Fruit fly (Drosophila melanogaster) whole organism, prepupa: ENCODE results near the gene Cpr92A.

ENCODE experiments used
- Blimp-1 ChIP-seq: fragments of 200-800 bp; sonication (Bioruptor generic); optimal IDR thresholded peaks from 3 replicates; lab custom pipeline; 2017; ENCODE audit warnings: missing biosample characterization, missing genetic modification characterization, mild to moderate bottlenecking, moderate library complexity, missing genetic modification reagents
- CG10631 ChIP-seq: fragments of 200-800 bp; sonication (Bioruptor generic); optimal IDR thresholded peaks from 2 replicates; lab custom pipeline; 2016; ENCODE audit warnings: missing biosample characterization, missing genetic modification characterization
- CG10669 ChIP-seq: fragments of 200-800 bp; sonication (Bioruptor generic); optimal IDR thresholded peaks from 3 replicates; lab custom pipeline; 2018; ENCODE audit warnings: missing biosample characterization, mild to moderate bottlenecking, missing genetic modification characterization, moderate library complexity
- CG11294 ChIP-seq: fragments of 200-800 bp; sonication (Bioruptor generic); IDR thresholded peaks from 2 replicates; pipeline ENCODE4 v1.3.6; 2022; ENCODE audit warnings: missing biosample characterization, missing genetic modification characterization
- CG11762 ChIP-seq: fragments of 200-800 bp; sonication (Bioruptor generic); optimal IDR thresholded peaks from 3 replicates; lab custom pipeline; 2016; ENCODE audit warnings: missing biosample characterization, missing genetic modification characterization; ENCODE audit not compliant: insufficient read depth
- CG11902 ChIP-seq: fragments of 200-800 bp; sonication (Bioruptor generic); optimal IDR thresholded peaks from 3 replicates; lab custom pipeline; 2016; ENCODE audit warnings: missing biosample characterization, missing genetic modification characterization
- CG15336 ChIP-seq: fragments of 200-800 bp; sonication (Bioruptor generic); IDR thresholded peaks from 2 replicates; pipeline ENCODE4 v1.3.6; 2022; ENCODE audit warnings: missing biosample characterization, missing genetic modification characterization
- CG32006 ChIP-seq: fragments of 200-800 bp; sonication (Bioruptor generic); optimal IDR thresholded peaks from 3 replicates; lab custom pipeline; 2017; ENCODE audit warnings: missing biosample characterization, mild to moderate bottlenecking, missing genetic modification characterization
- CG3919 ChIP-seq: fragments of 200-800 bp; sonication (Bioruptor generic); optimal IDR thresholded peaks from 3 replicates; lab custom pipeline; 2016; ENCODE audit warnings: missing biosample characterization, missing genetic modification characterization
- CG4318 ChIP-seq: fragments of 200-800 bp; sonication (Bioruptor generic); optimal IDR thresholded peaks from 3 replicates; lab custom pipeline; 2017; ENCODE audit warnings: missing biosample characterization, mild to moderate bottlenecking, missing genetic modification characterization
- CG6163 ChIP-seq: fragments of 200-800 bp; sonication (Bioruptor generic); IDR thresholded peaks from 3 replicates; pipeline ENCODE4 v1.3.6; 2022; ENCODE audit warnings: missing biosample characterization, missing genetic modification characterization
- CG6792 ChIP-seq: fragments of 200-800 bp; sonication (Bioruptor generic); optimal IDR thresholded peaks from 3 replicates; lab custom pipeline; 2016; ENCODE audit warnings: missing biosample characterization, missing genetic modification characterization
- CG6808 ChIP-seq: fragments of 200-800 bp; sonication (Bioruptor generic); optimal IDR thresholded peaks from 3 replicates; lab custom pipeline; 2017; ENCODE audit warnings: missing biosample characterization, missing genetic modification characterization, mild to moderate bottlenecking, moderate library complexity, missing genetic modification reagents
- CG7368 ChIP-seq: fragments of 200-800 bp; sonication (Bioruptor generic); optimal IDR thresholded peaks from 3 replicates; lab custom pipeline; 2016; ENCODE audit warnings: missing biosample characterization, missing genetic modification characterization
- CG8119 ChIP-seq: fragments of 200-800 bp; sonication (Bioruptor generic); IDR thresholded peaks from 3 replicates; pipeline ENCODE4 v1.3.6; 2022; ENCODE audit warnings: missing biosample characterization, missing genetic modification characterization
- CG9139 ChIP-seq: fragments of 200-800 bp; sonication (Bioruptor generic); optimal IDR thresholded peaks from 3 replicates; lab custom pipeline; 2017; ENCODE audit warnings: missing biosample characterization, mild to moderate bottlenecking, missing genetic modification characterization
- Eip78C ChIP-seq: fragments of 200-800 bp; sonication (Bioruptor generic); peaks from one replicate; lab custom pipeline; 2016; ENCODE audit warnings: missing biosample characterization, missing genetic modification characterization
- Eip93F ChIP-seq: fragments of 200-800 bp; sonication (Bioruptor generic); optimal IDR thresholded peaks from 2 replicates; lab custom pipeline; 2016; ENCODE audit warnings: missing biosample characterization, mild to moderate bottlenecking, missing genetic modification characterization
- Ets21C ChIP-seq: fragments of 200-800 bp; sonication (Bioruptor generic); optimal IDR thresholded peaks from 3 replicates; lab custom pipeline; 2016; ENCODE audit warnings: missing biosample characterization, missing genetic modification characterization
- Gug ChIP-seq: fragments of 200-800 bp; sonication (Bioruptor generic); IDR thresholded peaks from 2 replicates; pipeline ENCODE4 v1.3.6; 2022; ENCODE audit warnings: missing biosample characterization, missing genetic modification characterization
- Hr38 ChIP-seq: sonication (Bioruptor generic); optimal IDR thresholded peaks from 2 replicates; lab custom pipeline; 2016; ENCODE audit warnings: missing biosample characterization, missing genetic modification characterization
- OdsH ChIP-seq: fragments of 200-800 bp; sonication (Bioruptor generic); optimal IDR thresholded peaks from 3 replicates; lab custom pipeline; 2016; ENCODE audit warnings: missing biosample characterization, missing genetic modification characterization
- Sox102F ChIP-seq: fragments of 200-800 bp; sonication (Bioruptor generic); optimal IDR thresholded peaks from 2 replicates; lab custom pipeline; 2016; ENCODE audit warnings: missing biosample characterization, mild to moderate bottlenecking, missing genetic modification characterization
- achi ChIP-seq: fragments of 200-800 bp; sonication (Bioruptor generic); optimal IDR thresholded peaks from 3 replicates; lab custom pipeline; 2016; ENCODE audit warnings: missing biosample characterization, missing genetic modification characterization
- cyc ChIP-seq: fragments of 200-800 bp; sonication (Bioruptor generic); optimal IDR thresholded peaks from 3 replicates; lab custom pipeline; 2016; ENCODE audit warnings: missing biosample characterization, missing genetic modification characterization
- dac ChIP-seq: fragments of 200-800 bp; sonication (Bioruptor generic); optimal IDR thresholded peaks from 2 replicates; lab custom pipeline; 2017; ENCODE audit warnings: missing biosample characterization, mild to moderate bottlenecking, missing genetic modification characterization
- eg ChIP-seq: fragments of 200-800 bp; sonication (Bioruptor generic); IDR thresholded peaks from 3 replicates; pipeline ENCODE4 v1.3.6; 2022; ENCODE audit warnings: missing biosample characterization, missing genetic modification characterization
- esn ChIP-seq: fragments of 200-800 bp; sonication (Bioruptor generic); optimal IDR thresholded peaks from 2 replicates; lab custom pipeline; 2016; ENCODE audit warnings: missing biosample characterization, mild to moderate bottlenecking, missing genetic modification characterization, moderate library complexity
- fd59A ChIP-seq: fragments of 200-800 bp; sonication (Bioruptor generic); optimal IDR thresholded peaks from 2 replicates; lab custom pipeline; 2017; ENCODE audit warnings: missing biosample characterization, mild to moderate bottlenecking, missing genetic modification characterization, missing genetic modification reagents
- fd85E ChIP-seq: fragments of 200-800 bp; sonication (Bioruptor generic); optimal IDR thresholded peaks from 3 replicates; lab custom pipeline; 2016; ENCODE audit warnings: missing biosample characterization, missing genetic modification characterization
- fkh ChIP-seq: fragments of 200-800 bp; sonication (Bioruptor generic); optimal IDR thresholded peaks from 3 replicates; lab custom pipeline; 2017; ENCODE audit warnings: missing biosample characterization, mild to moderate bottlenecking, missing genetic modification characterization, moderate library complexity
- lz ChIP-seq: fragments of 200-800 bp; sonication (Bioruptor generic); optimal IDR thresholded peaks from 3 replicates; lab custom pipeline; 2016; ENCODE audit warnings: missing biosample characterization, missing genetic modification characterization
- net ChIP-seq: fragments of 200-800 bp; sonication (Bioruptor generic); optimal IDR thresholded peaks from 3 replicates; lab custom pipeline; 2016; ENCODE audit warnings: missing biosample characterization, missing genetic modification characterization
- salr ChIP-seq, 2 experiments: fragments of 200-800 bp; sonication (Bioruptor generic); optimal IDR thresholded peaks; 3 replicates each; lab custom pipeline; 2016 to 2018; ENCODE audit warnings: missing biosample characterization in 2 of 2, missing genetic modification characterization in 2 of 2, mild to moderate bottlenecking in 1 of 2
- ss ChIP-seq, 2 experiments: fragments of 200-800 bp; sonication (Bioruptor generic); optimal IDR thresholded peaks; 2 replicates in 1 of 2; 3 replicates in 1 of 2; lab custom pipeline; 2017 to 2018; ENCODE audit warnings: mild to moderate bottlenecking in 2 of 2, missing biosample characterization in 2 of 2, missing genetic modification characterization in 2 of 2, moderate library complexity in 1 of 2
- topi ChIP-seq: fragments of 200-800 bp; sonication (Bioruptor generic); optimal IDR thresholded peaks from 3 replicates; lab custom pipeline; 2016; ENCODE audit warnings: missing biosample characterization, missing genetic modification characterization
- vri ChIP-seq: fragments of 200-800 bp; sonication (Bioruptor generic); optimal IDR thresholded peaks from 3 replicates; lab custom pipeline; 2016; ENCODE audit warnings: missing biosample characterization, mild to moderate bottlenecking, missing genetic modification characterization

Gene Cpr92A

dm6 chr3R:19623606-19624005 is 24.9 kb upstream of the Cpr92A start (continued):
- TF ChIP-seq CG32006 (GFP tag; lab: Kevin White, UChicago): peak; percentile 75
- peak in 1 of 2 experiments; percentile 50 for TF ChIP-seq ss (GFP tag; optimal IDR thresholded peaks at IDR 0.05; lab: Kevin White, UChicago)
- peak; percentile 40 for TF ChIP-seq CG6808 (GFP tag; lab: Kevin White, UChicago)
- peak; percentile 57 for TF ChIP-seq CG11762 (GFP tag; lab: Kevin White, UChicago)
- TF ChIP-seq Sox102F: peak; percentile 64
- TF ChIP-seq dac (GFP tag; lab: Kevin White, UChicago): peak; percentile 22
- TF ChIP-seq eg (GFP tag; lab: Robert Waterston, UW): peak; percentile 80
- TF ChIP-seq CG8119: peak; percentile 66
- TF ChIP-seq achi (GFP tag; lab: Kevin White, UChicago): peak; percentile 70
- TF ChIP-seq Eip93F (GFP tag; lab: Kevin White, UChicago): no peak
- peak; percentile 28 for TF ChIP-seq Blimp-1 (GFP tag; lab: Kevin White, UChicago)
- TF ChIP-seq Gug (GFP tag; lab: Robert Waterston, UW): peak; percentile 42
- peak; percentile 78 for TF ChIP-seq CG15336 (GFP tag; lab: Robert Waterston, UW)

dm6 chr3R:19622005-19622404 is 23.2 kb upstream of the Cpr92A start:
- no peak for TF ChIP-seq CG10631 (GFP tag; lab: Kevin White, UChicago)
- peak; percentile 62 for TF ChIP-seq vri

dm6 chr3R:19620953-19621352 is 22.2 kb upstream of the Cpr92A start:
- TF ChIP-seq Hr38 (no peak), CG6792 (GFP tag; lab: Kevin White, UChicago) (no peak), fkh (GFP tag; lab: Kevin White, UChicago) (peak; percentile 42), CG9139 (GFP tag; lab: Kevin White, UChicago) (no peak), CG7368 (GFP tag; lab: Kevin White, UChicago) (no peak), CG4318 (GFP tag; lab: Kevin White, UChicago) (no peak), Gug (GFP tag; lab: Robert Waterston, UW) (no peak), net (GFP tag; lab: Kevin White, UChicago) (no peak), CG6163 (peak; percentile 14; the same call in 1 of the 3 replicates), Ets21C (no peak), fd59A (GFP tag; lab: Kevin White, UChicago) (no peak), esn (GFP tag; lab: Kevin White, UChicago) (no peak), OdsH (GFP tag; lab: Kevin White, UChicago) (no peak), CG11294 (no peak), CG11902 (GFP tag; lab: Kevin White, UChicago) (no peak), lz (GFP tag; lab: Kevin White, UChicago) (no peak), fd85E (GFP tag; lab: Kevin White, UChicago) (no peak), CG3919 (GFP tag; lab: Kevin White, UChicago) (no peak), achi (GFP tag; lab: Kevin White, UChicago) (no peak), CG10669 (no peak), cyc (GFP tag; lab: Kevin White, UChicago) (no peak), Eip78C (peak; percentile 25), CG6808 (GFP tag; lab: Kevin White, UChicago) (no peak), topi (GFP tag; lab: Kevin White, UChicago) (no peak), salr (GFP tag; optimal IDR thresholded peaks at IDR 0.05; lab: Kevin White, UChicago) (no peak), CG8119 (no peak), dac (GFP tag; lab: Kevin White, UChicago) (no peak)

dm6 chr3R:19619908-19620307 is 21.2 kb upstream of the Cpr92A start:
- TF ChIP-seq esn (GFP tag; lab: Kevin White, UChicago) (no peak), fkh (GFP tag; lab: Kevin White, UChicago) (peak; percentile 41)
